Fruit fly (Drosophila melanogaster) whole organism, embryonic: ENCODE data around the gene Tsf1.

Source experiments
- BtbVII ChIP-seq: fragments of 200-800 bp; sonication (Bioruptor generic); optimal IDR thresholded peaks from 3 replicates; lab custom pipeline; 2017; ENCODE audit warnings: missing biosample characterization, mild to moderate bottlenecking, missing genetic modification characterization
- CG10147 ChIP-seq: fragments of 200-800 bp; sonication (Bioruptor generic); optimal IDR thresholded peaks from 2 replicates; lab custom pipeline; 2019; ENCODE audit warnings: missing biosample characterization, mild to moderate bottlenecking, missing genetic modification characterization, moderate library complexity
- CG10209 ChIP-seq: fragments of 200-800 bp; sonication (Bioruptor generic); optimal IDR thresholded peaks from 3 replicates; lab custom pipeline; 2017; ENCODE audit warnings: missing biosample characterization, mild to moderate bottlenecking, missing genetic modification characterization, missing genetic modification reagents
- CG10654 ChIP-seq: fragments of 200-800 bp; sonication (Bioruptor generic); optimal IDR thresholded peaks from 2 replicates; lab custom pipeline; 2016; ENCODE audit warnings: missing biosample characterization, missing genetic modification characterization
- CG11696 ChIP-seq: fragments of 200-800 bp; sonication (Bioruptor generic); IDR thresholded peaks from 2 replicates; pipeline ENCODE4 v1.3.6; 2022; ENCODE audit warnings: missing biosample characterization, missing genetic modification characterization
- CG12155 ChIP-seq: fragments of 200-800 bp; sonication (Bioruptor generic); optimal IDR thresholded peaks from 3 replicates; lab custom pipeline; 2016; ENCODE audit warnings: missing biosample characterization, missing genetic modification characterization
- CG12391 ChIP-seq: fragments of 200-800 bp; sonication (Bioruptor generic); optimal IDR thresholded peaks from 3 replicates; lab custom pipeline; 2018; ENCODE audit warnings: missing biosample characterization, mild to moderate bottlenecking, missing genetic modification characterization, moderate library complexity
- CG14667 ChIP-seq: fragments of 200-800 bp; sonication (Bioruptor generic); IDR thresholded peaks from 2 replicates; pipeline ENCODE4 v1.3.6; 2022; ENCODE audit warnings: missing biosample characterization, missing genetic modification characterization
- CG18011 ChIP-seq: fragments of 200-800 bp; sonication (Bioruptor generic); optimal IDR thresholded peaks from 2 replicates; lab custom pipeline; 2017; ENCODE audit warnings: missing biosample characterization, missing genetic modification characterization, mild to moderate bottlenecking, moderate library complexity, missing genotype
- CG18599 ChIP-seq: fragments of 200-800 bp; sonication (Bioruptor generic); optimal IDR thresholded peaks from 3 replicates; lab custom pipeline; 2017; ENCODE audit warnings: missing biosample characterization, missing genetic modification characterization, mild to moderate bottlenecking, moderate library complexity, missing genetic modification reagents
- CG2712 ChIP-seq: fragments of 200-800 bp; optimal IDR thresholded peaks from 3 replicates; lab custom pipeline; 2019; ENCODE audit warnings: missing biosample characterization, mild to moderate bottlenecking, missing genetic modification characterization, moderate library complexity
- CG30020 ChIP-seq: fragments of 200-800 bp; optimal IDR thresholded peaks from 2 replicates; lab custom pipeline; 2019; ENCODE audit warnings: missing biosample characterization, mild to moderate bottlenecking, missing genetic modification characterization, moderate library complexity
- CG3407 ChIP-seq: fragments of 200-800 bp; sonication (Bioruptor generic); optimal IDR thresholded peaks from 2 replicates; lab custom pipeline; 2018; ENCODE audit warnings: missing biosample characterization, mild to moderate bottlenecking, missing genetic modification characterization
- CG3726 ChIP-seq: fragments of 200-800 bp; sonication (Bioruptor generic); IDR thresholded peaks from 3 replicates; pipeline ENCODE4, ENCODE4 v1.3.6; 2022; ENCODE audit warnings: missing biosample characterization, missing genetic modification characterization
- CG5953 ChIP-seq: fragments of 200-800 bp; sonication (Bioruptor generic); IDR thresholded peaks from 2 replicates; pipeline ENCODE4 v1.3.6; 2022; ENCODE audit warnings: missing biosample characterization, missing genetic modification characterization
- CG6272 ChIP-seq: fragments of 200-800 bp; sonication (Bioruptor generic); IDR thresholded peaks from 2 replicates; pipeline ENCODE4 v1.3.6; 2022; ENCODE audit warnings: missing biosample characterization, missing genetic modification characterization
- CG6765 ChIP-seq: fragments of 200-800 bp; sonication (Bioruptor generic); optimal IDR thresholded peaks from 3 replicates; lab custom pipeline; 2017; ENCODE audit warnings: missing biosample characterization, mild to moderate bottlenecking, missing genetic modification characterization
- CG6813 ChIP-seq: fragments of 200-800 bp; sonication (Bioruptor generic); optimal IDR thresholded peaks from 2 replicates; lab custom pipeline; 2017; ENCODE audit warnings: missing biosample characterization, missing genetic modification characterization, mild to moderate bottlenecking, moderate library complexity, missing genetic modification reagents
- Dp ChIP-seq: fragments of 200-800 bp; sonication (Bioruptor generic); optimal IDR thresholded peaks from 2 replicates; lab custom pipeline; 2018; ENCODE audit warnings: missing biosample characterization, mild to moderate bottlenecking, missing genetic modification characterization, moderate library complexity
- Eip74EF ChIP-seq, 2 experiments: fragments of 200-800 bp in 1 of 2; fragments of >200 bp in 1 of 2; sonication (Bioruptor generic) in 1 of 2; optimal IDR thresholded peaks; 2 replicates each; lab custom pipeline; 2017 to 2019; ENCODE audit warnings: missing biosample characterization in 2 of 2, missing genetic modification characterization in 2 of 2, mild to moderate bottlenecking in 1 of 2, moderate library complexity in 1 of 2
- Elba2 ChIP-seq: fragments of 200-800 bp; sonication (Bioruptor generic); optimal IDR thresholded peaks from 3 replicates; lab custom pipeline; 2016; ENCODE audit warnings: missing biosample characterization, missing genetic modification characterization
- HmgZ ChIP-seq: fragments of 200-800 bp; sonication (Bioruptor generic); optimal IDR thresholded peaks from 2 replicates; lab custom pipeline; 2018; ENCODE audit warnings: missing biosample characterization, mild to moderate bottlenecking, missing genetic modification characterization
- Hr3 ChIP-seq: fragments of 200-800 bp; sonication (Bioruptor generic); optimal IDR thresholded peaks from 3 replicates; lab custom pipeline; 2016; ENCODE audit warnings: missing biosample characterization, missing genetic modification characterization
- Hr39 ChIP-seq: fragments of >200 bp; optimal IDR thresholded peaks from 2 replicates; lab custom pipeline; 2017
- Hr51 ChIP-seq, 2 experiments: fragments of 200-800 bp; sonication (Bioruptor generic); optimal IDR thresholded peaks; 2 replicates in 1 of 2; 3 replicates in 1 of 2; lab custom pipeline; 2016 to 2018; ENCODE audit warnings: missing biosample characterization in 2 of 2, missing genetic modification characterization in 2 of 2, mild to moderate bottlenecking in 1 of 2, moderate library complexity in 1 of 2
- Hsf ChIP-seq: fragments of 200-800 bp; sonication (Bioruptor generic); optimal IDR thresholded peaks from 3 replicates; lab custom pipeline; 2016; ENCODE audit warnings: missing biosample characterization, missing genetic modification characterization
- Meics ChIP-seq: fragments of 200-800 bp; sonication (Bioruptor generic); optimal IDR thresholded peaks from 2 replicates; lab custom pipeline; 2017; ENCODE audit warnings: missing biosample characterization, mild to moderate bottlenecking, missing genetic modification characterization
- Myb ChIP-seq: fragments of 200-800 bp; sonication (Bioruptor generic); optimal IDR thresholded peaks from 2 replicates; lab custom pipeline; 2016; ENCODE audit warnings: missing biosample characterization, missing genetic modification characterization
- Rfx ChIP-seq: fragments of 200-800 bp; sonication (Bioruptor generic); IDR thresholded peaks from 2 replicates; pipeline ENCODE4 v1.3.6; 2022; ENCODE audit warnings: missing biosample characterization, missing genetic modification characterization
- Vsx1 ChIP-seq: fragments of 200-800 bp; sonication (Bioruptor generic); optimal IDR thresholded peaks from 2 replicates; lab custom pipeline; 2017; ENCODE audit warnings: missing biosample characterization, mild to moderate bottlenecking, missing genetic modification characterization, missing genetic modification reagents
- Xbp1 ChIP-seq: fragments of 200-800 bp; sonication (Bioruptor generic); optimal IDR thresholded peaks from 3 replicates; lab custom pipeline; 2016; ENCODE audit warnings: missing biosample characterization, mild to moderate bottlenecking, missing genetic modification characterization
- croc ChIP-seq: fragments of 200-800 bp; sonication (Bioruptor generic); conservative IDR thresholded peaks from 3 replicates; pipeline ENCODE4 v1.3.6; 2022; ENCODE audit warnings: missing biosample characterization, missing genetic modification characterization
- crol ChIP-seq: fragments of 200-800 bp; sonication (Bioruptor generic); IDR thresholded peaks from 2 replicates; pipeline ENCODE4 v1.3.6; 2022; ENCODE audit warnings: missing biosample characterization, missing genetic modification characterization
- dm ChIP-seq: fragments of 200-800 bp; sonication (Bioruptor generic); optimal IDR thresholded peaks from 3 replicates; lab custom pipeline; 2016; ENCODE audit warnings: missing biosample characterization, missing genetic modification characterization
- emc ChIP-seq: fragments of 200-800 bp; sonication (Bioruptor generic); optimal IDR thresholded peaks from 2 replicates; lab custom pipeline; 2016; ENCODE audit warnings: missing biosample characterization, missing genetic modification characterization
- fd102C ChIP-seq: fragments of 200-800 bp; sonication (Bioruptor generic); optimal IDR thresholded peaks from 2 replicates; lab custom pipeline; 2018; ENCODE audit warnings: missing biosample characterization, mild to moderate bottlenecking, missing genetic modification characterization, moderate library complexity
- fru ChIP-seq: fragments of >200 bp; optimal IDR thresholded peaks from 2 replicates; lab custom pipeline; 2017
- hb ChIP-seq: fragments of 200-800 bp; sonication (Bioruptor generic); IDR thresholded peaks from 3 replicates; pipeline ENCODE4 v1.3.6; 2022; ENCODE audit warnings: missing biosample characterization, missing genetic modification characterization; ENCODE audit not compliant: partially characterized antibody
- ken ChIP-seq: fragments of 200-800 bp; sonication (Bioruptor generic); IDR thresholded peaks from 3 replicates; pipeline ENCODE4 v1.3.6; 2022; ENCODE audit warnings: missing biosample characterization, missing genetic modification characterization
- knrl ChIP-seq: fragments of 200-800 bp; sonication (Bioruptor generic); IDR thresholded peaks from 3 replicates; pipeline ENCODE4 v1.3.6; 2022; ENCODE audit warnings: missing biosample characterization, missing genetic modification characterization; ENCODE audit not compliant: partially characterized antibody
- oc ChIP-seq: fragments of 200-800 bp; sonication (Bioruptor generic); optimal IDR thresholded peaks from 2 replicates; lab custom pipeline; 2018; ENCODE audit warnings: missing biosample characterization, mild to moderate bottlenecking, missing genetic modification characterization, moderate library complexity
- phol ChIP-seq: fragments of 200-800 bp; sonication (Bioruptor generic); optimal IDR thresholded peaks from 3 replicates; lab custom pipeline; 2018; ENCODE audit warnings: missing biosample characterization, mild to moderate bottlenecking, missing genetic modification characterization, moderate library complexity
- pnt ChIP-seq: fragments of 200-800 bp; sonication (Bioruptor generic); optimal IDR thresholded peaks from 3 replicates; lab custom pipeline; 2016; ENCODE audit warnings: missing biosample characterization, missing genetic modification characterization
- ro ChIP-seq: fragments of 200-800 bp; sonication (Bioruptor generic); IDR thresholded peaks from 2 replicates; pipeline ENCODE4 v1.3.6; 2022; ENCODE audit warnings: missing biosample characterization, missing genetic modification characterization
- scrt ChIP-seq: fragments of 200-800 bp; sonication (Bioruptor generic); optimal IDR thresholded peaks from 2 replicates; lab custom pipeline; 2018; ENCODE audit warnings: missing biosample characterization, mild to moderate bottlenecking, missing genetic modification characterization, moderate library complexity
- slou ChIP-seq: fragments of 200-800 bp; sonication (Bioruptor generic); optimal IDR thresholded peaks from 3 replicates; lab custom pipeline; 2016; ENCODE audit warnings: missing biosample characterization, missing genetic modification characterization
- sna ChIP-seq: fragments of 200-800 bp; sonication (Bioruptor generic); IDR thresholded peaks from 2 replicates; pipeline ENCODE4 v1.3.6; 2022; ENCODE audit warnings: missing biosample characterization, missing genetic modification characterization; ENCODE audit not compliant: partially characterized antibody
- so ChIP-seq: fragments of 200-800 bp; sonication (Bioruptor generic); IDR thresholded peaks from 3 replicates; pipeline ENCODE4 v1.3.6; 2022; ENCODE audit warnings: missing biosample characterization, missing genetic modification characterization
- wor ChIP-seq: fragments of 200-800 bp; sonication (Bioruptor generic); IDR thresholded peaks from 2 replicates; pipeline ENCODE4 v1.3.6; 2022; ENCODE audit warnings: missing biosample characterization, missing genetic modification characterization

Gene Tsf1

dm6 chrX:18367806-18368643 is 18.9 kb upstream of the Tsf1 start (continued):
- no peak for TF ChIP-seq slou (GFP tag; lab: Kevin White, UChicago)
- no peak for TF ChIP-seq CG30020 (tag; lab: Kevin White, UChicago)
- peak; percentile 45 to 61 for TF ChIP-seq Hr51 (GFP tag; optimal IDR thresholded peaks at IDR 0.05; lab: Kevin White, UChicago)
- peak; percentile 62 for TF ChIP-seq so (GFP tag; lab: Robert Waterston, UW)
- TF ChIP-seq emc (GFP tag; lab: Kevin White, UChicago) = peak; percentile 24
- peak; percentile 10 for TF ChIP-seq CG10147
- peak; percentile 12; the same call in 1 of the 3 replicates for TF ChIP-seq croc (GFP tag; lab: Robert Waterston, UW)
- TF ChIP-seq dm (GFP tag; lab: Kevin White, UChicago) = no peak
- TF ChIP-seq Vsx1 (GFP tag; lab: Kevin White, UChicago) = peak; percentile 2
- peak; percentile 52 for TF ChIP-seq Myb
- no peak for TF ChIP-seq fru (lab: Kevin White, UChicago)
- peak; percentile 82 for TF ChIP-seq Meics (GFP tag; lab: Kevin White, UChicago)
- peak; percentile 66 for TF ChIP-seq pnt (GFP tag; lab: Kevin White, UChicago)
- TF ChIP-seq Dp = no peak
- TF ChIP-seq Hr3 (GFP tag; lab: Kevin White, UChicago) = peak; percentile 32
- TF ChIP-seq phol (tag; lab: Kevin White, UChicago) = peak; percentile 11
- TF ChIP-seq CG3726 (GFP tag; lab: Robert Waterston, UW) = 0 out of 3 replicates have a peak, but pooled peaks have one; percentile 59
- peak; percentile 66 for TF ChIP-seq CG12155
- TF ChIP-seq ken (GFP tag; lab: Robert Waterston, UW) = peak; percentile 68; the same call in 1 of the 3 replicates
- TF ChIP-seq CG12391 (tag; lab: Kevin White, UChicago) = peak; percentile 51
- TF ChIP-seq CG6765 = no peak
- TF ChIP-seq Xbp1 = peak; percentile 41
- no peak for TF ChIP-seq wor (GFP tag; lab: Robert Waterston, UW)
- peak; percentile 83 for TF ChIP-seq HmgZ (tag; lab: Kevin White, UChicago)
- TF ChIP-seq CG18011 (GFP tag; lab: Kevin White, UChicago) = peak; percentile 18
- TF ChIP-seq sna = no peak
- TF ChIP-seq oc (tag; lab: Kevin White, UChicago) = peak; percentile 49
- TF ChIP-seq Eip74EF (GFP tag; optimal IDR thresholded peaks at IDR 0.05; lab: Kevin White, UChicago) = peak in 1 of 2 experiments; percentile 23
- peak; percentile 61; the same call in 1 of the 2 replicates for TF ChIP-seq CG5953
- TF ChIP-seq crol (GFP tag; lab: Robert Waterston, UW) = no peak
- peak; percentile 52 for TF ChIP-seq CG2712 (tag; lab: Kevin White, UChicago)
- TF ChIP-seq CG14667 = peak; percentile 28; the same call in 1 of the 2 replicates
- TF ChIP-seq CG11696 (GFP tag; lab: Robert Waterston, UW) = no peak
- TF ChIP-seq CG10209 = peak; percentile 60
- TF ChIP-seq CG10654 (GFP tag; lab: Kevin White, UChicago) = peak; percentile 28
- peak; percentile 92 for TF ChIP-seq Rfx (GFP tag; lab: Robert Waterston, UW)
- TF ChIP-seq scrt (GFP tag; lab: Kevin White, UChicago) = peak; percentile 66
- TF ChIP-seq CG6272 (GFP tag; lab: Robert Waterston, UW) = peak; percentile 51
- TF ChIP-seq ro = no peak
- TF ChIP-seq fd102C (GFP tag; lab: Kevin White, UChicago) = no peak
- TF ChIP-seq hb (GFP tag; lab: Robert Waterston, UW) = no peak
- peak; percentile 67 for TF ChIP-seq CG6813
- no peak for TF ChIP-seq Hr39
- TF ChIP-seq BtbVII = peak; percentile 60
- peak; percentile 90 for TF ChIP-seq CG18599 (GFP tag; lab: Kevin White, UChicago)
- TF ChIP-seq CG3407 (GFP tag; lab: Kevin White, UChicago) = no peak
- no peak for TF ChIP-seq Elba2 (GFP tag; lab: Kevin White, UChicago)
- TF ChIP-seq knrl (GFP tag; lab: Robert Waterston, UW) = no peak
- TF ChIP-seq Hsf (GFP tag; lab: Kevin White, UChicago) = peak; percentile 38
